Fruit fly (Drosophila melanogaster) S2 (cell line): Measurements from ENCODE around the gene CG43673.

Source experiments
- CG8478 ChIP-seq: fragments of >200 bp; optimal IDR thresholded peaks from 2 replicates; lab custom pipeline; 2018
- CTCF ChIP-seq, 2 experiments: fragments of >200 bp; optimal IDR thresholded peaks; 2 replicates each; lab custom pipeline; 2018

DNA sequence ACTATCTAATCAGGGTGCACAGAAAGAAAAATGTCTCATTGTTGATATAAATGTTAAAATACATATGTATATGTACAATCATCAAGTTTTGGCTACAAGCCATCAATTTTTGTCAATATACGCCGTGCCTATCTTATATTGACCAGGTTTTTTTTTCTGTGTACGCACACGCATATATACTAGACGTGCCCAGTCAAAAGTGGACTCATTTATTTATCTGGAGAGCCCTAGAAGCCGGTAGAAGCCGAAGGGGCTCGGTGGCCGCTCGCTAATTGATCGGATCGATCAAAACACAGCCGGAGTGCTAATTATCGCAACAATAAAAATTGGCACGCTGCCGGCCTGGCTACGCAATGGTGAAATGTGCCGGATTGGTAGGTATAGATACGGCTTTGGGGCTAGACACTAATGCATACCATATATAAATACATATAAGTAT is 38.6 kb upstream of the CG43673 start:
- TF ChIP-seq CG8478 (lab: Kevin White, UChicago) (no peak), CTCF (optimal IDR thresholded peaks at IDR 0.05; lab: Kevin White, UChicago) (no peak)
